Fruit fly (Drosophila melanogaster) whole organism, adult: Measurements from ENCODE around the gene CG14118.
A peak's percentile ranks its signal among the peaks of the same experiment; 100 is the strongest.

Experiments
- CG11617 ChIP-seq: fragments of 200-800 bp; sonication (Bioruptor generic); optimal IDR thresholded peaks from 2 replicates; lab custom pipeline; 2017; ENCODE audit warnings: mild to moderate bottlenecking, missing biosample characterization, missing genetic modification reagents, missing genetic modification characterization
- CG12768 ChIP-seq: fragments of 200-800 bp; sonication (Bioruptor generic); optimal IDR thresholded peaks from 2 replicates; lab custom pipeline; 2017; ENCODE audit warnings: missing biosample characterization, missing genetic modification characterization, mild to moderate bottlenecking, moderate library complexity, missing genetic modification reagents
- CG14711 ChIP-seq: fragments of 200-800 bp; sonication (Bioruptor generic); optimal IDR thresholded peaks from 2 replicates; lab custom pipeline; 2018; ENCODE audit warnings: missing biosample characterization, mild to moderate bottlenecking, missing genetic modification characterization, moderate library complexity
- CG1620 ChIP-seq: fragments of 200-800 bp; sonication (Bioruptor generic); optimal IDR thresholded peaks from 2 replicates; lab custom pipeline; 2016; ENCODE audit warnings: missing biosample characterization, missing genetic modification characterization
- CG33017 ChIP-seq: fragments of 200-800 bp; sonication (Bioruptor generic); optimal IDR thresholded peaks from 2 replicates; lab custom pipeline; 2018; ENCODE audit warnings: missing biosample characterization, mild to moderate bottlenecking, missing genetic modification characterization, moderate library complexity
- CG5204 ChIP-seq: fragments of 200-800 bp; sonication (Bioruptor generic); optimal IDR thresholded peaks from 2 replicates; lab custom pipeline; 2016; ENCODE audit warnings: missing biosample characterization, missing genetic modification characterization
- CG7045 ChIP-seq: fragments of 200-800 bp; sonication (Bioruptor generic); optimal IDR thresholded peaks from 2 replicates; lab custom pipeline; 2017; ENCODE audit warnings: missing biosample characterization, mild to moderate bottlenecking, missing genetic modification characterization
- CG7101 ChIP-seq: fragments of 200-800 bp; sonication (Bioruptor generic); optimal IDR thresholded peaks from 2 replicates; lab custom pipeline; 2018; ENCODE audit warnings: missing biosample characterization, mild to moderate bottlenecking, missing genetic modification characterization, moderate library complexity
- Clk ChIP-seq: fragments of 200-800 bp; sonication (Bioruptor generic); optimal IDR thresholded peaks from 2 replicates; lab custom pipeline; 2017; ENCODE audit warnings: missing biosample characterization, missing genetic modification characterization
- Crg-1 ChIP-seq: fragments of 200-800 bp; sonication (Bioruptor generic); optimal IDR thresholded peaks from 2 replicates; lab custom pipeline; 2016; ENCODE audit warnings: missing biosample characterization, missing genetic modification characterization
- Hr96 ChIP-seq: fragments of 200-800 bp; sonication (Bioruptor generic); optimal IDR thresholded peaks from 2 replicates; lab custom pipeline; 2016; ENCODE audit warnings: missing biosample characterization, missing genetic modification characterization
- Mnt ChIP-seq: fragments of 200-800 bp; sonication (Bioruptor generic); optimal IDR thresholded peaks from 2 replicates; lab custom pipeline; 2016; ENCODE audit warnings: missing biosample characterization, mild to moderate bottlenecking, missing genetic modification characterization
- bab1 ChIP-seq: fragments of 200-800 bp; sonication (Bioruptor generic); optimal IDR thresholded peaks from 3 replicates; lab custom pipeline; 2019; ENCODE audit warnings: missing biosample characterization, mild to moderate bottlenecking, missing genetic modification characterization, moderate library complexity
- cic ChIP-seq: fragments of 200-800 bp; sonication (Bioruptor generic); optimal IDR thresholded peaks from 2 replicates; lab custom pipeline; 2017; ENCODE audit warnings: missing biosample characterization, mild to moderate bottlenecking, missing genetic modification characterization, moderate library complexity
- cnc ChIP-seq, 2 experiments: fragments of >200 bp; optimal IDR thresholded peaks; 2 replicates each; lab custom pipeline; 2017
- kay ChIP-seq: fragments of 200-800 bp; sonication (Bioruptor generic); peaks from one replicate; lab custom pipeline; 2016; ENCODE audit warnings: missing biosample characterization, missing genetic modification characterization, borderline replicate concordance
- ovo ChIP-seq: fragments of 200-800 bp; sonication (Bioruptor generic); optimal IDR thresholded peaks from 2 replicates; lab custom pipeline; 2016; ENCODE audit warnings: missing biosample characterization, missing genetic modification characterization
- pad ChIP-seq: fragments of 200-800 bp; sonication (Bioruptor generic); optimal IDR thresholded peaks from 3 replicates; lab custom pipeline; 2017; ENCODE audit warnings: missing biosample characterization, missing genetic modification characterization, mild to moderate bottlenecking, moderate library complexity, missing genetic modification reagents
- tj ChIP-seq: fragments of 200-800 bp; sonication (Bioruptor generic); optimal IDR thresholded peaks from 3 replicates; lab custom pipeline; 2017; ENCODE audit warnings: missing biosample characterization, mild to moderate bottlenecking, missing genetic modification characterization, moderate library complexity
- toe ChIP-seq: fragments of 200-800 bp; sonication (Bioruptor generic); optimal IDR thresholded peaks from 2 replicates; lab custom pipeline; 2016; ENCODE audit warnings: missing biosample characterization, missing genetic modification characterization

The CG14118 gene

dm6 chr3L:12861255-12861899 is 31.1 kb upstream of the CG14118 start, which contains the start of gene CG32107:
TSS of gene CG32107 (minus strand) at chr3L:12861305.
- TF ChIP-seq CG33017 = peak; percentile 46
- TF ChIP-seq bab1 = no peak
- no peak for TF ChIP-seq CG5204
- peak; percentile 84 for TF ChIP-seq kay
- peak; percentile 33 for TF ChIP-seq CG7101 (tag; lab: Kevin White, UChicago)
- TF ChIP-seq cic (GFP tag; lab: Kevin White, UChicago) = peak; percentile 45
- peak; percentile 6 for TF ChIP-seq CG14711 (tag; lab: Kevin White, UChicago)
- TF ChIP-seq CG12768 (GFP tag; lab: Kevin White, UChicago) = no peak
- TF ChIP-seq pad (GFP tag; lab: Kevin White, UChicago) = peak; percentile 23

dm6 chr3L:12862820-12863219 is 29.6 kb upstream of the CG14118 start, which contains the start of gene CG10943:
TSS of gene CG10943 (minus strand) at chr3L:12862920.
- TF ChIP-seq CG7101 (tag; lab: Kevin White, UChicago) = no peak
- no peak for TF ChIP-seq tj (GFP tag; lab: Kevin White, UChicago)
- TF ChIP-seq kay = no peak
- TF ChIP-seq toe (GFP tag; lab: Kevin White, UChicago) = no peak
- TF ChIP-seq cic (GFP tag; lab: Kevin White, UChicago) = no peak
- no peak for TF ChIP-seq CG14711 (tag; lab: Kevin White, UChicago)
- no peak for TF ChIP-seq CG1620 (GFP tag; lab: Kevin White, UChicago)
- TF ChIP-seq CG12768 (GFP tag; lab: Kevin White, UChicago) = no peak
- no peak for TF ChIP-seq cnc (optimal IDR thresholded peaks at IDR 0.05; lab: Kevin White, UChicago)
- TF ChIP-seq Clk (GFP tag; lab: Kevin White, UChicago) = no peak
- no peak for TF ChIP-seq pad (GFP tag; lab: Kevin White, UChicago)
- TF ChIP-seq CG33017 = no peak
- TF ChIP-seq Crg-1 (GFP tag; lab: Kevin White, UChicago) = no peak
- no peak for TF ChIP-seq bab1
- no peak for TF ChIP-seq CG7045
- TF ChIP-seq ovo = no peak

dm6 chr3L:12864472-12864871 is 28.0 kb upstream of the CG14118 start:
- TF ChIP-seq toe (GFP tag; lab: Kevin White, UChicago) = no peak
- no peak for TF ChIP-seq pad (GFP tag; lab: Kevin White, UChicago)
- TF ChIP-seq kay = no peak
- no peak for TF ChIP-seq CG7101 (tag; lab: Kevin White, UChicago)

dm6 chr3L:12867956-12868443 is 24.5 kb upstream of the CG14118 start:
- TF ChIP-seq Mnt (GFP tag; lab: Kevin White, UChicago) (no peak), pad (GFP tag; lab: Kevin White, UChicago) (peak; percentile 67)

- TF ChIP-seq CG11617 (GFP tag; lab: Kevin White, UChicago) (no peak), Mnt (GFP tag; lab: Kevin White, UChicago) (no peak), ovo (no peak), CG7101 (tag; lab: Kevin White, UChicago) (no peak), tj (GFP tag; lab: Kevin White, UChicago) (no peak)
Observed at dm6 chr3L:12874211-12874610, 18.2 kb upstream of the CG14118 start.

dm6 chr3L:12884680-12885079 is 7.8 kb upstream of the CG14118 start, which contains the start of gene CG14120:
TSS of gene CG14120 (plus strand) at chr3L:12885039.
- TF ChIP-seq CG11617 (GFP tag; lab: Kevin White, UChicago) (peak; percentile 4), cic (GFP tag; lab: Kevin White, UChicago) (peak; percentile 67), kay (peak; percentile 63), toe (GFP tag; lab: Kevin White, UChicago) (no peak), CG14711 (tag; lab: Kevin White, UChicago) (no peak)

dm6 chr3L:12889353-12889820 is 3.1 kb upstream of the CG14118 start, which contains the start of gene CG43894:
TSS of gene CG43894 (plus strand) at chr3L:12889770.
- TF ChIP-seq CG12768 (GFP tag; lab: Kevin White, UChicago) (peak; percentile 32), cic (GFP tag; lab: Kevin White, UChicago) (peak; percentile 82), CG7101 (tag; lab: Kevin White, UChicago) (no peak), ovo (no peak), CG1620 (GFP tag; lab: Kevin White, UChicago) (no peak), CG5204 (peak; percentile 28), CG14711 (tag; lab: Kevin White, UChicago) (peak; percentile 1), Crg-1 (GFP tag; lab: Kevin White, UChicago) (no peak), Clk (GFP tag; lab: Kevin White, UChicago) (peak; percentile 9), Hr96 (GFP tag; lab: Kevin White, UChicago) (no peak), bab1 (no peak), CG7045 (peak; percentile 44), kay (peak; percentile 93), Mnt (GFP tag; lab: Kevin White, UChicago) (peak; percentile 21), toe (GFP tag; lab: Kevin White, UChicago) (no peak), tj (GFP tag; lab: Kevin White, UChicago) (no peak), pad (GFP tag; lab: Kevin White, UChicago) (no peak), cnc (optimal IDR thresholded peaks at IDR 0.05; lab: Kevin White, UChicago) (peak in 1 of 2 experiments; percentile 60), CG33017 (peak; percentile 20), CG11617 (GFP tag; lab: Kevin White, UChicago) (peak; percentile 25)
